Fruit fly (Drosophila melanogaster) Kc167 (cell line): Measurements from ENCODE around the gene Alp1.

ENCODE experiments used
- Sin3A ChIP-seq: fragments of >200 bp; optimal IDR thresholded peaks from 2 replicates; lab custom pipeline; 2018; ENCODE audit warnings: missing external identifiers
- psq ChIP-seq: fragments of >200 bp; optimal IDR thresholded peaks from 2 replicates; lab custom pipeline; 2017; ENCODE audit warnings: missing external identifiers
- ttk ChIP-seq: sonication (Bioruptor generic); optimal IDR thresholded peaks from 2 replicates; lab custom pipeline; 2017; ENCODE audit warnings: missing external identifiers

DNA sequence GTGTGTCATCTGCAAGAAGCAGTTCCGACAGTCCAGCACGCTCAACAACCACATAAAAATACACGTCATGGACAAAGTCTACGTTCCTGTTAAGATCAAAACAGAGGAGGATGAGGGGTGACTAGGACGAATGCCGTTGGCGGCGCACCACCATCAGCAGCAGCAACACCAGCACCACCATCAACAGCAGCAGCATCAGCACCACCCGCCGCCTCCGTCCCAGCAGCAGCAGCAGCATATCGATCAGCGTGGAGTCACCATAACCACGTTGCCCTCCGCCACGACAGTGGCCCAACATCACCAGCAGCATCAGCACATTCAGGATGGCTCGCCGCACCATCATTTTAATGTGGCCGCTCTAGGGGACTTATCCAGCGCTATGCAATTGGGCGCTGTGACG, 8.5 kb downstream of the Alp1 start:
- TF ChIP-seq psq (lab: Kevin White, UChicago) = no peak
- TF ChIP-seq Sin3A (lab: Kevin White, UChicago) = no peak
- no peak for TF ChIP-seq ttk (lab: Kevin White, UChicago)
